Worm (Caenorhabditis elegans) whole organism, L1 larva: ENCODE measurements around the gene fbxb-21.

Experiments used
- C04F5.9 ChIP-seq: sonication (generic microtip); optimal IDR thresholded peaks from 2 replicates; lab custom pipeline; 2016; ENCODE audit warnings: missing genetic modification characterization, missing compliant biosample characterization
- C34B4.2 ChIP-seq: sonication (generic microtip); optimal IDR thresholded peaks from 2 replicates; lab custom pipeline; 2017; ENCODE audit warnings: mild to moderate bottlenecking, missing genetic modification characterization, missing compliant biosample characterization
- F16B12.6 ChIP-seq: fragments of 150-350 bp; optimal IDR thresholded peaks from 2 replicates; lab custom pipeline; 2014; ENCODE audit warnings: missing biosample characterization, missing genetic modification characterization
- aha-1 ChIP-seq: fragments of 150-350 bp; optimal IDR thresholded peaks from 2 replicates; lab custom pipeline; 2014; ENCODE audit warnings: missing biosample characterization, missing genetic modification characterization
- ama-1 ChIP-seq: fragments of 150-350 bp; optimal IDR thresholded peaks from 2 replicates; lab custom pipeline; 2014
- ceh-82 ChIP-seq, 3 experiments: fragments of 150-350 bp in 1 of 3; sonication (generic microtip) in 2 of 3; optimal IDR thresholded peaks; 2 replicates each; lab custom pipeline; 2014 to 2017; ENCODE audit warnings: missing biosample characterization in 3 of 3, missing genetic modification characterization in 3 of 3
- ceh-90 ChIP-seq: sonication (generic microtip); optimal IDR thresholded peaks from 2 replicates; lab custom pipeline; 2016; ENCODE audit warnings: missing genetic modification characterization, missing compliant biosample characterization
- ces-1 ChIP-seq: fragments of 150-350 bp; optimal IDR thresholded peaks from 2 replicates; lab custom pipeline; 2014; ENCODE audit warnings: missing biosample characterization, missing genetic modification reagents, missing genetic modification characterization
- efl-1 ChIP-seq, 4 experiments: fragments of 150-350 bp; optimal IDR thresholded peaks in 3 of 4; peaks in 1 of 4; 1 replicate in 1 of 4; 2 replicates in 3 of 4; lab custom pipeline; 2014; ENCODE audit warnings: missing biosample characterization in 2 of 4, missing genetic modification characterization in 2 of 4, missing genetic modification reagents in 2 of 4
- efl-3 ChIP-seq: fragments of 200-800 bp; sonication (Bioruptor generic); optimal IDR thresholded peaks from 2 replicates; lab custom pipeline; 2018; ENCODE audit warnings: mild to moderate bottlenecking, missing genetic modification characterization, missing compliant biosample characterization
- elt-3 ChIP-seq, 6 experiments: fragments of 150-350 bp in 1 of 6; sonication (generic microtip); optimal IDR thresholded peaks; 2 replicates each; lab custom pipeline; 2017 to 2018; ENCODE audit warnings: missing biosample characterization in 6 of 6, missing genetic modification characterization in 6 of 6, inconsistent platforms in 1 of 6
- ets-5 ChIP-seq: fragments of 200-800 bp; sonication (Bioruptor generic); IDR thresholded peaks from 2 replicates; pipeline ENCODE4 v1.3.6; 2022; ENCODE audit warnings: missing genetic modification characterization, missing compliant biosample characterization
- fkh-4 ChIP-seq: sonication (generic microtip); optimal IDR thresholded peaks from 2 replicates; lab custom pipeline; 2016; ENCODE audit warnings: missing compliant biosample characterization, missing genetic modification characterization, borderline replicate concordance
- fos-1 ChIP-seq: fragments of 150-350 bp; optimal IDR thresholded peaks from 2 replicates; lab custom pipeline; 2014; ENCODE audit warnings: missing biosample characterization, missing genetic modification characterization
- hlh-17 ChIP-seq: fragments of 200-800 bp; sonication (Bioruptor generic); optimal IDR thresholded peaks from 2 replicates; lab custom pipeline; 2018; ENCODE audit warnings: missing genetic modification characterization, mild to moderate bottlenecking, missing compliant biosample characterization, moderate library complexity, borderline replicate concordance
- hlh-4 ChIP-seq: sonication (generic microtip); optimal IDR thresholded peaks from 2 replicates; lab custom pipeline; 2016; ENCODE audit warnings: mild to moderate bottlenecking, missing genetic modification characterization, missing compliant biosample characterization
- hpl-2 ChIP-seq: fragments of 150-350 bp; optimal IDR thresholded peaks from 2 replicates; lab custom pipeline; 2014; ENCODE audit warnings: missing biosample characterization, missing genetic modification reagents, missing genetic modification characterization
- irx-1 ChIP-seq: sonication (generic microtip); optimal IDR thresholded peaks from 2 replicates; lab custom pipeline; 2016; ENCODE audit warnings: missing genetic modification characterization, missing compliant biosample characterization
- isw-1 ChIP-seq: fragments of 200-800 bp; sonication (Bioruptor generic); IDR thresholded peaks from 2 replicates; pipeline ENCODE4 v1.3.6; 2022; ENCODE audit warnings: missing genetic modification characterization, missing compliant biosample characterization
- lin-14 ChIP-seq: fragments of 200-800 bp; sonication (Bioruptor generic); optimal IDR thresholded peaks from 2 replicates; lab custom pipeline; 2018; ENCODE audit warnings: mild to moderate bottlenecking, missing genetic modification characterization, moderate library complexity, missing compliant biosample characterization
- lin-15B ChIP-seq: fragments of 150-350 bp; sonication (generic microtip); optimal IDR thresholded peaks from 3 replicates; lab custom pipeline; 2014; ENCODE audit warnings: missing biosample characterization, missing genetic modification characterization
- lin-35 ChIP-seq, 2 experiments: fragments of 150-350 bp; optimal IDR thresholded peaks; 2 replicates each; lab custom pipeline; 2014; ENCODE audit warnings: missing biosample characterization in 2 of 2, missing genetic modification characterization in 2 of 2, missing genetic modification reagents in 2 of 2
- mep-1 ChIP-seq: fragments of 150-350 bp; optimal IDR thresholded peaks from 2 replicates; lab custom pipeline; 2014; ENCODE audit warnings: missing biosample characterization, missing genetic modification characterization
- nhr-11 ChIP-seq: fragments of 150-350 bp; optimal IDR thresholded peaks from 2 replicates; lab custom pipeline; 2014; ENCODE audit warnings: missing biosample characterization, missing genetic modification characterization
- nhr-12 ChIP-seq: sonication (generic microtip); optimal IDR thresholded peaks from 2 replicates; lab custom pipeline; 2017; ENCODE audit warnings: missing biosample characterization, missing genetic modification characterization
- nhr-19 ChIP-seq: fragments of 200-800 bp; sonication (Bioruptor generic); conservative IDR thresholded peaks from 2 replicates; pipeline ENCODE4 v1.3.6; 2022; ENCODE audit warnings: missing genetic modification characterization, missing compliant biosample characterization
- nhr-20 ChIP-seq: sonication (generic microtip); optimal IDR thresholded peaks from 2 replicates; lab custom pipeline; 2016; ENCODE audit warnings: mild to moderate bottlenecking, missing genetic modification characterization, missing compliant biosample characterization
- nhr-237 ChIP-seq: fragments of 150-350 bp; optimal IDR thresholded peaks from 2 replicates; lab custom pipeline; 2014; ENCODE audit warnings: missing biosample characterization, missing genetic modification characterization
- nhr-28 ChIP-seq: fragments of 150-350 bp; optimal IDR thresholded peaks from 2 replicates; lab custom pipeline; 2014; ENCODE audit warnings: missing biosample characterization, missing genetic modification characterization
- nhr-47 ChIP-seq: sonication (generic microtip); optimal IDR thresholded peaks from 2 replicates; lab custom pipeline; 2016; ENCODE audit warnings: mild to moderate bottlenecking, missing genetic modification characterization, moderate library complexity, missing compliant biosample characterization
- nhr-84 ChIP-seq: sonication (generic microtip); optimal IDR thresholded peaks from 2 replicates; lab custom pipeline; 2017; ENCODE audit warnings: missing biosample characterization, missing genetic modification characterization
- nhr-85 ChIP-seq: sonication (generic microtip); peaks from one replicate; lab custom pipeline; 2016; ENCODE audit warnings: missing genetic modification characterization, inconsistent platforms, missing compliant biosample characterization
- nhr-90 ChIP-seq: sonication (generic microtip); optimal IDR thresholded peaks from 2 replicates; lab custom pipeline; 2016; ENCODE audit warnings: mild to moderate bottlenecking, missing genetic modification characterization, missing compliant biosample characterization; ENCODE audit not compliant: poor library complexity
- pax-3 ChIP-seq: fragments of 200-800 bp; sonication (Bioruptor generic); optimal IDR thresholded peaks from 2 replicates; lab custom pipeline; 2018; ENCODE audit warnings: mild to moderate bottlenecking, missing genetic modification characterization, moderate library complexity, missing compliant biosample characterization
- pqm-1 ChIP-seq: sonication (generic microtip); optimal IDR thresholded peaks from 3 replicates; lab custom pipeline; 2017; ENCODE audit warnings: missing biosample characterization, missing genetic modification characterization
- snpc-4 ChIP-seq: fragments of 150-350 bp; optimal IDR thresholded peaks from 2 replicates; lab custom pipeline; 2014; ENCODE audit warnings: missing biosample characterization, missing genetic modification characterization
- snu-23 ChIP-seq: sonication (generic microtip); optimal IDR thresholded peaks from 2 replicates; lab custom pipeline; 2016; ENCODE audit warnings: missing genetic modification characterization, missing compliant biosample characterization
- sptf-1 ChIP-seq: fragments of 150-350 bp; optimal IDR thresholded peaks from 2 replicates; lab custom pipeline; 2014; ENCODE audit warnings: missing biosample characterization, missing genetic modification characterization
- swsn-7 ChIP-seq: sonication (generic microtip); optimal IDR thresholded peaks from 2 replicates; lab custom pipeline; 2016; ENCODE audit warnings: missing genetic modification characterization, missing compliant biosample characterization
- tlp-1 ChIP-seq: fragments of 150-350 bp; optimal IDR thresholded peaks from 2 replicates; lab custom pipeline; 2014; ENCODE audit warnings: missing biosample characterization, missing genetic modification characterization
- unc-30 ChIP-seq: sonication (generic microtip); optimal IDR thresholded peaks from 2 replicates; lab custom pipeline; 2017; ENCODE audit warnings: missing biosample characterization, missing genetic modification characterization
- unc-98 ChIP-seq: fragments of 200-800 bp; sonication (Bioruptor generic); IDR thresholded peaks from 2 replicates; pipeline ENCODE4 v1.3.6; 2022; ENCODE audit warnings: missing genetic modification characterization, missing compliant biosample characterization
- ztf-4 ChIP-seq: fragments of 150-350 bp; optimal IDR thresholded peaks from 2 replicates; lab custom pipeline; 2014; ENCODE audit warnings: missing biosample characterization, missing genetic modification characterization

Gene fbxb-21

DNA sequence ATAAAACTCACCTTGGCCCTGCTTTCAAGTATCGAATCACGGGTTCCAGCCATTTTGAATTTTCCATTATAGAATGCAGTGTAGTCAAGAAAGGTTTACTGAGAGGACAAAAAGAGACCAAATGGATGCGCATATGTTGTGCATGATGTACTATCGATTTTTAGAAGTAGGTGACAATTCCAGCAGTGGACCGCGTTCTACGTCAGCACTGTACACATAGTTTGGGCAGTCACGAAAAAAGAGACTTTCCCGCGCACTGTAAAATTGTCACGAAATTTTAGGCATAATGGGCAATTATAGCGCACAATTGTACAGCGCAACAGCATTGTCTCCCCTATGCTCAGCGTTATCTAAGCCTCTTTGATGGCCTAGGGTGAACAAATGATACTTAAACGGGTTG, 42.3 kb upstream of the fbxb-21 start, which contains the start of gene fbxc-22:
Gene fbxc-22, minus strand, starts transcription at position 101 of the 400 bp plus-strand sequence.
- no peak for TF ChIP-seq efl-1 (optimal IDR thresholded peaks at IDR 0.05; lab: Kevin White, UChicago)
- no peak for TF ChIP-seq efl-1 (GFP tag; optimal IDR thresholded peaks at IDR 0.05 in 1 of 2; lab: Kevin White, UChicago)
- no peak for TF ChIP-seq lin-15B (tag; lab: Kevin White, UChicago)
- no peak for TF ChIP-seq unc-30
- no peak for TF ChIP-seq nhr-47 (tag; lab: Kevin White, UChicago)
- no peak for TF ChIP-seq hlh-17 (GFP tag; lab: Kevin White, UChicago)
- TF ChIP-seq nhr-11 (tag; lab: Kevin White, UChicago) = no peak
- TF ChIP-seq aha-1 = no peak
- no peak for TF ChIP-seq nhr-84 (tag; lab: Kevin White, UChicago)

DNA sequence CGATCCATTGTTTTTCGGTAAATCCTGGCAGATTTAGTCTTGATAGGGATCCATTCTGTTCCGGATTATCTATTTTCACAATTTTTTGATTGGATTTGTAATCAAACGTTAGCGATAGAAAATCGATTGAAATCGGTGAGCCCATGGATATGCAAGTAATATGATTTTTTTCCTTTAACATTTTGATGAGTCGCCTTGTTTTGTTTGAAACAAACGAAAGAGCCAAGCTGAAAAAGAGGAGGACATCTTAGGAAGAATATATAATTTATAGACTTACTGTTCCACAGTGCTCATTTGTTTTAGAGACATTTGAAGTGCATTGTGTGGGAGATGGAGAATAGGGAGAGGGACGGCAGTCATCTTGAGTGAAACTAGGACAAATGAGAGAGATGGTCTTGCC, 40.1 kb upstream of the fbxb-21 start, which contains the start of the genes fbxb-18 and fbxb-19:
Gene fbxb-18, minus strand, starts transcription at position 101 of the 400 bp plus-strand sequence.
Gene fbxb-19, minus strand, starts transcription at position 369 of the 400 bp plus-strand sequence.
- no peak for TF ChIP-seq tlp-1 (tag; lab: Kevin White, UChicago)
- no peak for TF ChIP-seq snpc-4 (tag; lab: Kevin White, UChicago)
- no peak for TF ChIP-seq C34B4.2 (tag; lab: Kevin White, UChicago)
- no peak for TF ChIP-seq ets-5 (GFP tag; lab: Robert Waterston, UW)
- TF ChIP-seq pax-3 (tag; lab: Kevin White, UChicago) = no peak
- no peak for TF ChIP-seq fos-1
- no peak for TF ChIP-seq unc-98
- no peak for TF ChIP-seq F16B12.6 (tag; lab: Kevin White, UChicago)
- TF ChIP-seq nhr-47 (tag; lab: Kevin White, UChicago) = no peak
- TF ChIP-seq nhr-85 (tag; lab: Kevin White, UChicago) = no peak
- no peak for TF ChIP-seq nhr-90 (tag; lab: Kevin White, UChicago)
- no peak for TF ChIP-seq isw-1 (GFP tag; lab: Robert Waterston, UW)
- no peak for TF ChIP-seq swsn-7 (tag; lab: Kevin White, UChicago)
- TF ChIP-seq snu-23 = no peak
- TF ChIP-seq, all 84 proteins: peak for 0

DNA sequence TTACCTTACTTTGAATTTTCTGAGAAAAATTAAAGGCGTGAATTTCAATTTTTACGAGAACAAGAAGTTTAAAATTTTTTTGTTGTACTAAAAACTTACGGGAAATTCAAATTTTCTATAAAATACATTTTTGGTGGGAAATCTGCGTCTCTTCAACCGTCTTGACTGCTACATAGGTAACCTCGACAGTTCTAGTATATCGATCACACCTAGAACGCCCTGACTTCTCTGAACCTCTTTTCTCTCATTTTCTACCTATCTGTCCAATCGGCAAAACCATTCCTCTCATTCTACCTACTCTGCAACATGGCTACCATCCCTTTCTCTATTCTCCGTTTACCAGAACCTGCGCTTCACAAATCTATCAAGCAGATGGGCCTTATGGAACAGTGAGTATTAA, 35.1 kb upstream of the fbxb-21 start, which contains the start of gene fbxb-25:
Gene fbxb-25, plus strand, starts transcription at position 301 of the 400 bp plus-strand sequence.
- TF ChIP-seq F16B12.6 (tag; lab: Kevin White, UChicago) = no peak
- TF ChIP-seq lin-15B (tag; lab: Kevin White, UChicago) = no peak
- TF ChIP-seq irx-1 (tag; lab: Kevin White, UChicago) = no peak
- TF ChIP-seq sptf-1 (tag; lab: Kevin White, UChicago) = no peak
- TF ChIP-seq mep-1 = no peak
- no peak for TF ChIP-seq efl-3 (GFP tag; lab: Kevin White, UChicago)
- TF ChIP-seq C04F5.9 (tag; lab: Kevin White, UChicago) = no peak
- TF ChIP-seq ceh-90 = no peak
- no peak for TF ChIP-seq nhr-11 (tag; lab: Kevin White, UChicago)
- no peak for TF ChIP-seq nhr-19 (GFP tag; lab: Robert Waterston, UW)
- no peak for TF ChIP-seq fkh-4
- no peak for TF ChIP-seq nhr-85 (tag; lab: Kevin White, UChicago)
- TF ChIP-seq, all 84 proteins: peak for 0

DNA sequence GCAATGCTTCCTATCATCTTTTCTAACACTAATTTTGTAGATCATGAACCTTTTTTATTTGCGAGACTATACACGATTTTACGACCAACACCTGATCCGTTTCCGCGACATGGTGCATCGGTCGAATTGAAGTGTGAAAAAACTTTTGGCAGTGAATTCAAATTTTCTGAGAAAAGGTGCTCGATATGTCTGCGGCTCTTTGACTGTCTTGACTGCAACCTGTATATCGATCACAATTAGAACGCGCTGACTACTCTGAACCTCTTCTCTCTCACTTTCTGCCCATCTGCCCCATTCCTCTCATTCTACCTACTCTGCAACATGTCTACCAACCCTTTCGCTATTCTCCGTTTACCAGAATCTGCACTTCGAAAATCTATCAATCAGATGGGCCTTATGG, 33.5 kb upstream of the fbxb-21 start, which contains the start of gene fbxb-26:
Gene fbxb-26, plus strand, starts transcription at position 301 of the 400 bp plus-strand sequence.
- TF ChIP-seq swsn-7 (tag; lab: Kevin White, UChicago) (no peak), pqm-1 (tag; lab: Kevin White, UChicago) (no peak), snu-23 (no peak), hpl-2 (GFP tag; lab: Kevin White, UChicago) (no peak), ama-1 (lab: Kevin White, UChicago) (no peak), lin-35 (GFP tag; optimal IDR thresholded peaks at IDR 0.05; lab: Kevin White, UChicago) (no peak)
- TF ChIP-seq, all 84 proteins: peak for 0

DNA sequence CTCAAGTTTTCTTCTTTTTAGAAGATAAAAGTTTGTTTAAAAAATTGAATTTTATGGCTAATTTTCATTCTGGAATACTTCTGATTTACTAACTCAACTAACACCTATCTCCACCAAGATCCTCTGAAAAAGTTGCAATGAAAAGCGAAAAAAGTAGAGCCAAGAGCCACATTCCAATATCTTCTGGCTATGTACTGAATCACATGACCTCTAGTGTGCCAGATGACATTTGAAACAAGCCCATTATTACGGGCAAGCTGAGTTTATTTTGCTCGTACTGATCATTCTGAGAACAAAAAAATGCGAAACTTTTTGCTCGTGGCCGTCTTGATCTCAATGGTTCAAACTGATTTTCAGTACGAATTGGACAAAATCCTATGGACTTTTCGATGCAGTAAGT, 30.4 kb upstream of the fbxb-21 start, which contains the start of gene irld-36:
Gene irld-36, plus strand, starts transcription at position 301 of the 400 bp plus-strand sequence.
- TF ChIP-seq hlh-4 (tag; lab: Kevin White, UChicago) = no peak
- no peak for TF ChIP-seq elt-3 (tag; optimal IDR thresholded peaks at IDR 0.05; lab: Kevin White, UChicago)
- no peak for TF ChIP-seq swsn-7 (tag; lab: Kevin White, UChicago)
- no peak for TF ChIP-seq ces-1
- TF ChIP-seq aha-1 = no peak
- TF ChIP-seq lin-14 (GFP tag; lab: Kevin White, UChicago) = no peak
- TF ChIP-seq mep-1 = no peak
- no peak for TF ChIP-seq nhr-237
- no peak for TF ChIP-seq ztf-4 (tag; lab: Kevin White, UChicago)
- TF ChIP-seq tlp-1 (tag; lab: Kevin White, UChicago) = no peak
- TF ChIP-seq nhr-20 = no peak
- TF ChIP-seq nhr-12 (tag; lab: Kevin White, UChicago) = no peak
- TF ChIP-seq efl-1 (optimal IDR thresholded peaks at IDR 0.05; lab: Kevin White, UChicago) = no peak
- no peak for TF ChIP-seq efl-1 (GFP tag; optimal IDR thresholded peaks at IDR 0.05 in 1 of 2; lab: Kevin White, UChicago)
- no peak for TF ChIP-seq nhr-28 (tag; lab: Kevin White, UChicago)
- no peak for TF ChIP-seq irx-1 (tag; lab: Kevin White, UChicago)
- no peak for TF ChIP-seq pax-3 (tag; lab: Kevin White, UChicago)
- no peak for TF ChIP-seq ceh-82 (tag; optimal IDR thresholded peaks at IDR 0.05; lab: Kevin White, UChicago)
